Worm (Caenorhabditis elegans): ENCODE results near the gene srg-47.

The srg-47 gene

ce11 chrV:14595984-14596383 lies 39.9 kb upstream of the srg-47 start:
- TF ChIP-seq swsn-7 (tag; optimal IDR thresholded peaks at IDR 0.05) (no peak), elt-2 (tag; optimal IDR thresholded peaks at IDR 0.05) (peak; percentile 44)

- TF ChIP-seq unc-86 (tag; optimal IDR thresholded peaks at IDR 0.05) (no peak), sox-4 (tag; optimal IDR thresholded peaks at IDR 0.05) (no peak), ztf-11 (tag; optimal IDR thresholded peaks at IDR 0.05) (no peak), nhr-84 (tag; optimal IDR thresholded peaks at IDR 0.05) (no peak), unc-62 (GFP tag; optimal IDR thresholded peaks at IDR 0.05) (no peak), isw-1 (GFP tag; IDR thresholded peaks at IDR 0.05) (no peak), vab-15 (tag; optimal IDR thresholded peaks at IDR 0.05) (no peak), pag-3 (tag; optimal IDR thresholded peaks at IDR 0.05; ENCODE audit: borderline replicate concordance, insufficient read depth) (no peak), elt-3 (tag; optimal IDR thresholded peaks at IDR 0.05) (no peak), mab-9 (GFP tag; IDR thresholded peaks at IDR 0.05) (no peak), ama-1 (optimal IDR thresholded peaks at IDR 0.05) (no peak), swsn-7 (tag; optimal IDR thresholded peaks at IDR 0.05) (no peak), dpl-1 (GFP tag; optimal IDR thresholded peaks at IDR 0.05) (no peak), egl-13 (tag; optimal IDR thresholded peaks at IDR 0.05) (no peak), nhr-47 (tag; optimal IDR thresholded peaks at IDR 0.05) (no peak)
Observed at ce11 chrV:14594943-14595342, 38.9 kb upstream of the srg-47 start.

ce11 chrV:14594103-14594502 lies 38.0 kb upstream of the srg-47 start:
- no peak for TF ChIP-seq tlp-1 (tag; optimal IDR thresholded peaks at IDR 0.05)
- TF ChIP-seq ces-1 (GFP tag; optimal IDR thresholded peaks at IDR 0.05): no peak
- TF ChIP-seq sptf-1 (tag; optimal IDR thresholded peaks at IDR 0.05): no peak
- no peak for TF ChIP-seq egl-27 (tag; optimal IDR thresholded peaks at IDR 0.05)
- TF ChIP-seq hlh-4 (tag; optimal IDR thresholded peaks at IDR 0.05): no peak
- TF ChIP-seq pag-3 (tag; optimal IDR thresholded peaks at IDR 0.05; ENCODE audit: borderline replicate concordance, insufficient read depth): no peak
- TF ChIP-seq pax-3 (tag; optimal IDR thresholded peaks at IDR 0.05): no peak
- no peak for TF ChIP-seq ceh-63 (GFP tag; optimal IDR thresholded peaks at IDR 0.05)
- TF ChIP-seq ztf-4 (tag; optimal IDR thresholded peaks at IDR 0.05): no peak
- TF ChIP-seq nhr-85 (tag): no peak
- TF ChIP-seq ceh-82 (tag; optimal IDR thresholded peaks at IDR 0.05): no peak
- TF ChIP-seq efl-1 (optimal IDR thresholded peaks at IDR 0.05): no peak
- TF ChIP-seq efl-1 (GFP tag; optimal IDR thresholded peaks at IDR 0.05 in 1 of 2): no peak
- TF ChIP-seq alr-1 (tag; optimal IDR thresholded peaks at IDR 0.05; ENCODE audit: borderline replicate concordance): no peak
- TF ChIP-seq lin-35 (GFP tag; optimal IDR thresholded peaks at IDR 0.05): no peak

ce11 chrV:14585351-14585750 lies 29.3 kb upstream of the srg-47 start, which contains the start of gene Y40H4A.2:
Gene Y40H4A.2, minus strand, starts transcription at chrV:14585451.
- TF ChIP-seq nhr-19 (GFP tag; conservative IDR thresholded peaks at IDR 0.05): no peak
- TF ChIP-seq snu-23 (GFP tag; optimal IDR thresholded peaks at IDR 0.05): no peak
- TF ChIP-seq lin-14 (GFP tag; optimal IDR thresholded peaks at IDR 0.05): no peak
- TF ChIP-seq grh-1 (GFP tag; IDR thresholded peaks at IDR 0.05): no peak
- no peak for TF ChIP-seq C04F5.9 (tag; optimal IDR thresholded peaks at IDR 0.05)
- no peak for TF ChIP-seq efl-1 (optimal IDR thresholded peaks at IDR 0.05)
- TF ChIP-seq efl-1 (GFP tag; optimal IDR thresholded peaks at IDR 0.05 in 1 of 2): no peak
- no peak for TF ChIP-seq mef-2 (tag; optimal IDR thresholded peaks at IDR 0.05)
- no peak for TF ChIP-seq elt-3 (tag; optimal IDR thresholded peaks at IDR 0.05)
- no peak for TF ChIP-seq aha-1 (tag; optimal IDR thresholded peaks at IDR 0.05)
- TF ChIP-seq egl-27 (tag; optimal IDR thresholded peaks at IDR 0.05): no peak
- TF ChIP-seq sup-37 (GFP tag; optimal IDR thresholded peaks at IDR 0.05): no peak
- TF ChIP-seq ceh-8 (GFP tag; optimal IDR thresholded peaks at IDR 0.05): no peak
- no peak for TF ChIP-seq ceh-88 (GFP tag; IDR thresholded peaks at IDR 0.05)
- TF ChIP-seq ceh-82 (tag; optimal IDR thresholded peaks at IDR 0.05): no peak
- TF ChIP-seq jun-1 (tag; optimal IDR thresholded peaks at IDR 0.05): no peak
- TF ChIP-seq nhr-84 (tag; optimal IDR thresholded peaks at IDR 0.05): no peak
- no peak for TF ChIP-seq zag-1 (tag; optimal IDR thresholded peaks at IDR 0.05)
